Worm (Caenorhabditis elegans): ENCODE results near the gene nhr-186.

ce11 chrV:3854847-3855246 is at the start of gene nhr-186:
- no peak for TF ChIP-seq him-1 (tag; optimal IDR thresholded peaks at IDR 0.05)
- TF ChIP-seq W03F9.2 (tag; optimal IDR thresholded peaks at IDR 0.05) = no peak
